Fruit fly (Drosophila melanogaster): ENCODE data around the gene unc-119.

Gene unc-119

dm6 chrX:7324816-7325246, 33.7 kb upstream of the unc-119 start:
- TF ChIP-seq noc (tag; optimal IDR thresholded peaks at IDR 0.05) = peak; percentile 92

DNA sequence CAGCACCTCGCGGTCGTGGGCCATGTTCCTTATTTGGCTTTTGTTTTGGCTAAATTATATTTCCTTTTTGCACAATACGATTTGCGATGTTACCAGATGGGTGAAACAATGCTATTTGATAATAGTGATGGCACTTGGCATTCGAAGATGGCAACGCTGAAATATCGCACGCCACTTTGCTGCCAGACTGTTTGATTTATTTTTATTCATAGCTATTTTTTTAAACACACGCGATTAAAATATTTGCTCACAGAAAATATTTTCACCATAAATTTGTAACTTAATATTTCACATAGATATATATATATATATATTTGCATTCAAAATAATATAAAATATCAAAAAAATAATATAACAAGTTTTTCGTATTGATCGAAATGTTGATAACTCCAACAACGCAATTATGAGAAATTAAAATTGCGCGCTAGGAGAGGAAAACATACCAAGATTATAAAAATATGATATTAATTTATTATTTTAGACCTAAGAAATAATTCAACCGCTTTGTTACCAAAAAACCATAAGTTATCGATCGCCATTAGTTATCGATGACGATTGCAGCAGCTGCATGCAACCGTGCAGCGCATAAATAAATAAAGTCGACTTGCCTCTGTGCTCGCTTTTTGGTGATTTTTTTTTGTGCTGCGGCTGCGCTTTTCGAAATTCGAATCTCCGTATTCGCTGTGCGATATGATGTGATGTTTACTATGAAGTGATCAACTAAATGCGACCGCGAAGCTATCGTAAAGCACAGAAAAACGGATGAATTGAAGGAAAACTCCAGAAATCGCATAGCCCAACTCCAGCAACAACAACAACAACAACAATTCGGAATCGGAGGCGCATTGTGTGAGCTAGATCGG, 32.8 kb upstream of the unc-119 start, which contains the start of the genes Atg5 and Dok:
Gene Atg5, minus strand, starts transcription at position 122 of the 863 bp plus-strand sequence.
Gene Dok, plus strand, starts transcription at position 566 of the 863 bp plus-strand sequence.
- no peak for TF ChIP-seq noc (tag; optimal IDR thresholded peaks at IDR 0.05)

DNA sequence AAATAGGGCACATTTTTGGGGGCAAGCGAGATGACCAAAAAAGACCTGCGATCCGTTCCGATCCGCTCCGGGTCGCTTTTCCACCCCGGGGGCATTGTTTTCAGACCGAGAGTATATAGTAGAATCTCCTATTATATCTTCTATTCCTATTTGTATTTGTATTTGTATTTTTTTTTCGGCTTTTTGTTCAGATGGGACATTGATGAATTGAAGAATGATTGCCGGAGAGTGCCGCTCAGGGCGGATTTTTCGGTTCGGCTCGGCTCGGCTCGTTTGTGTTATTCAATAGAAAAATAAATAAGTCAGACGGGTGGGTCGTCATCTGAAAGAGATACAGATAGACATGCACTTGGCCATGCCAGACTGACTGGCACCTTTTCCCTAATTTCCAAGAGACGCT, 30.7 kb upstream of the unc-119 start:
- TF ChIP-seq noc (tag; optimal IDR thresholded peaks at IDR 0.05) = no peak

DNA sequence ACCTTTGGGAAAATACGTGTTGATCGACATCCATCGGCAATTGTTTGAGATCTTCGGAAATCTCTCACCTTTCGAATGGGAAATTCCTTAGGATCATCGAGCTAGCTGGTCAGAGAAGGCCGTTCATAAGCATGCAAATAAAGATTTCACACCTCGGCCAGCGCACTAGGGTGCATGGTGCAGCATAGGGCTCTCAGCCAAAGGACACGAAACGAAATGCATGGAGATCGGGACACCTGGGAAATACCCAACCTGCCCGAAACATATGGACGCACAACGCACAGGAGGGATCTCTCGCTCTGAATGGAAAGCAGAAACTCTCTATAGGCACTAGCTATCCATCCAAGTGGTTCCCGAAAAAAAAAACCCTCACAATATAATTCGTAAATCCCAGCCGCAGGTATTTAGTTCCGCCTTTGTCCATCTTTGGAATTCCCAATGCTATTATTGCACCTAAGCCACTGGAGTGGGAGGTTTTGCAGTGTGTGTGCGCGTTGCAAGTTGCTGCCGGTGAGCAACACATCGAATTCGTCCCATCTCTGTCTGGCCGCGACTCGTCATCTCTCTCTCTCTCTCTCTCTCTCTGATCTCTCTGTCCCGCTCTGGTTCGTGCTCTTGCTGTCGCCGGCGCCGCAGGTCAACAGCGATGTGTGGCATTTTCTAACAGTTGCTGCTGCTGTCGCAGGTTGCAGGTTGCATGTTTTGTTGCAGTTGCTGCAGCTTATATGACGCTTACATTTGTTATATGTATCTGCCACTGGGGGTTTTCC, 29.5 kb upstream of the unc-119 start:
- TF ChIP-seq noc (tag; optimal IDR thresholded peaks at IDR 0.05) = no peak

- TF ChIP-seq noc (tag; optimal IDR thresholded peaks at IDR 0.05) = no peak
Observed at dm6 chrX:7319703-7320088, 28.6 kb upstream of the unc-119 start.

DNA sequence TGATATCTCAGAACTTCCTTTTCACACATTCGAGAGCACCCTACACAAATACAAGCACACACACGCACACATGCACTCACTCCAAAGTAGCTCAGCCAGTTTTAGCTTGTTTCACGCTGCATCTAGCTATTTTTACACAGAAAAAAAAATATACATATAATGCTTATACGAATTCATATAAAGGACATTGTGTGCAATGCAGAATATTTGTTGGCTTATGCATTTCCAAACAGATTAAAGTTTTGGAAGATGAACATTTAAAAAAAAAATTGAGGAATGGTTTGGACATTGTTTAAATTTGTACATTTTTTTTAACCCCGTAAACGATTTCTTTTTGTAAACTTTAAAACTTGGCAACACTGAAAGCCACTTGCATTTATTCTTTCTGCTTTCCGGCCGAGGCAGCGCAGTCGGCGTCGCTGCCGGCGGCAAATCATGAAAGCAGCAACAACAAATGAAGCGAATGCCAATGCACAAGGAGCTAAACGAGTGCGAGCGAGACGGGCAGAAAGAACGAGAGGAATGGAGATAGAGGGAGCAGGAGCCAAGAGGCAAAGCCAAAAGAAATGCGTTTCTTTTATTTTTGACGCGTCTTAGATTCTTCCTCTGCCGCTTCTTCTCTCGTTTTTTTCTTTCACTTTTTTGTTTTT, 28.1 kb upstream of the unc-119 start:
- no peak for TF ChIP-seq noc (tag; optimal IDR thresholded peaks at IDR 0.05)

DNA sequence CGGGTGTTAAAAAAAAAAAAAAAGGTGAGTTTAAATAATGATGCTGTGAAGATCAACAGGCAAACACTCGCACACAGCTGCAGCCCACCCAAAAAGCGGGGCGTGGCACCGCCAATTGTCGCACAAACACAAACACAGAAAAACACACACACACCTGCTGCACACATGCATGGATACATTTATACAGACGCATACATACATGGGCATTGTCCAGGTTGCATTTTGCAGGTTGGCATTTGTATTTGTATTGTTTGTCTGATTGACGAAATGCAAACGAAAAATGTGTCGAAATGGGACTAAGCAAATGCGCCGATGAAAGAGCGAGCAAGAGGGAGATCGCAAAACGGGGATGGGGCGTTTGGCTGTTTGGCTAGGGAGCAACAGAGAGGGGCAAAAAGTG, 27.4 kb upstream of the unc-119 start:
- TF ChIP-seq noc (tag; optimal IDR thresholded peaks at IDR 0.05) = no peak

dm6 chrX:7317214-7318210, 26.4 kb upstream of the unc-119 start:
- TF ChIP-seq noc (tag; optimal IDR thresholded peaks at IDR 0.05) = peak; percentile 52

dm6 chrX:7315925-7316650, 25.0 kb upstream of the unc-119 start:
- TF ChIP-seq noc (tag; optimal IDR thresholded peaks at IDR 0.05) = no peak

- no peak for TF ChIP-seq noc (tag; optimal IDR thresholded peaks at IDR 0.05)
Observed at dm6 chrX:7312406-7312805, 21.3 kb upstream of the unc-119 start.

DNA sequence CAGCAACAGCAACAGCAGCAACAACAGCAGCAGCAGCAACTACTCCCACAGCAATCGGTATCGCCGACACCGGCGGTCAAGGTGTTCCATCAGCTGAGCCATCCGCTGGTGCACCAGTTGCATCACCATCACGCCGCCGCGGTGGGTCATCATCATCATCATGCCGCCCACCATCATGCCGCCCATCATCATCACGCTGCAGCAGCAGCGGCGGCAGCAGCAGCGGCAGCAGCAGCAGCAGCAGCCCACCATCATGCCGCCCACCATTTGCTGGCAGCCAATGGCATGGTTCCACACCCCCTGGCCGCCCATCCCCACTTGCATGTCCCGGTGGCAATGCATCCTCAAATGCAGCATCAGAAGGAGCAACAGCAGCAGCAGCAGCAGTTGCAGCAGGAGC, 17.7 kb upstream of the unc-119 start:
- no peak for TF ChIP-seq noc (tag; optimal IDR thresholded peaks at IDR 0.05)

DNA sequence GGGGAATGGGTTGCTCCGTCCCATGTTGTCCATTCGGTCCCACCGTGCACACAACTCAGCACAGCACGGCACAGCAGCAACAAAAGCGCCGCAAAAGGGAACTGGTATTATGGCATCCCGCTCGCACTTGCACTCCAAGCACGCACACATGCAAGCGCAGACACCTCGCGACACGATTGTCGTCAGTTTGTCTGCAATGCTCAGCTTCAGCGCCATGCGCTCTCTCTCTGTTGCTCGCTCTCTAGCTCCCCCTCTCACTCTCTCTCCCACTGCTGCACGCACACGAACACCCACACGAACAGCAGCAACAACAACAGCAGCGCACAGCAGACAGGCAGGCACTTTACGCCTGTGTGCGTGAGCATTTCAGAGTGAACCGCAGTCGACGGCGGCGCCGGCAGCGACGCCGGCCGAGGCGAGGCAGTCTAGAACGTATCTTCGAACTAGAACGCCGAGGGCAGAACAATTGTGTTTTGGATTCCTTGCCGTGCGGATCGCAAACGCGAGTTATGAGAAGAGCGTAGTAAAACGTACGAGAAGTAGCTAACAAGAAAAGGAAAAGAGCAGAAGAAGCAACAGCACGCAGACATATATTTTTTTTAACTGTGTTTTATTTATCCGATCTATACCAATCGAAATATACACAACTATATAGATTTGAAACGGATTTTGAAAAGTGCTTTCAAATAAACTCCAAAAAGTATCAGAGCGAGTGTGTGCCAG, 16.5 kb upstream of the unc-119 start, which contains the start of gene brk:
Gene brk, plus strand, starts transcription at position 462 of the 723 bp plus-strand sequence.
- TF ChIP-seq noc (tag; optimal IDR thresholded peaks at IDR 0.05) = peak; percentile 30

Measured in whole organism, larva.